Worm (Caenorhabditis elegans) whole organism, L2 larva: ENCODE measurements around the gene E04D5.5.

Experiments used
- C34F6.9 ChIP-seq: fragments of 150-350 bp; optimal IDR thresholded peaks from 2 replicates; lab custom pipeline; 2014; ENCODE audit warnings: missing biosample characterization, missing genetic modification characterization
- F13H6.1 ChIP-seq: sonication (generic microtip); optimal IDR thresholded peaks from 2 replicates; lab custom pipeline; 2016; ENCODE audit warnings: missing genetic modification characterization, missing compliant biosample characterization
- R02D3.7 ChIP-seq: fragments of 150-350 bp; optimal IDR thresholded peaks from 2 replicates; lab custom pipeline; 2014; ENCODE audit warnings: missing biosample characterization, missing genetic modification characterization
- Y55F3AM.14 ChIP-seq: fragments of 200-800 bp; sonication (Bioruptor generic); optimal IDR thresholded peaks from 2 replicates; lab custom pipeline; 2018; ENCODE audit warnings: mild to moderate bottlenecking, missing genetic modification characterization, missing compliant biosample characterization
- ZK546.5 ChIP-seq: sonication (generic microtip); optimal IDR thresholded peaks from 2 replicates; lab custom pipeline; 2017; ENCODE audit warnings: missing biosample characterization, missing genetic modification characterization
- aly-2 ChIP-seq: fragments of 150-350 bp; optimal IDR thresholded peaks from 2 replicates; lab custom pipeline; 2014; ENCODE audit warnings: missing biosample characterization, missing genetic modification characterization
- blmp-1 ChIP-seq: sonication (generic microtip); optimal IDR thresholded peaks from 2 replicates; lab custom pipeline; 2017; ENCODE audit warnings: missing genetic modification characterization, mild to moderate bottlenecking, missing compliant biosample characterization, antibody characterized with exemption, moderate library complexity; ENCODE audit not compliant: insufficient read depth
- ceh-16 ChIP-seq: fragments of 150-350 bp; optimal IDR thresholded peaks from 2 replicates; lab custom pipeline; 2014; ENCODE audit warnings: missing biosample characterization, missing genetic modification characterization
- dmd-4 ChIP-seq: sonication (generic microtip); optimal IDR thresholded peaks from 2 replicates; lab custom pipeline; 2017; ENCODE audit warnings: missing biosample characterization, missing genetic modification characterization
- egl-27 ChIP-seq: sonication (generic microtip); optimal IDR thresholded peaks from 3 replicates; lab custom pipeline; 2017; ENCODE audit warnings: missing biosample characterization, missing genetic modification reagents, missing genetic modification characterization
- fos-1 ChIP-seq: fragments of 150-350 bp; optimal IDR thresholded peaks from 2 replicates; lab custom pipeline; 2014; ENCODE audit warnings: missing biosample characterization, missing genetic modification characterization
- gmeb-1 ChIP-seq: fragments of 150-350 bp; optimal IDR thresholded peaks from 2 replicates; lab custom pipeline; 2014; ENCODE audit warnings: missing biosample characterization, missing genetic modification characterization
- lin-11 ChIP-seq: fragments of 150-350 bp; sonication (generic microtip); optimal IDR thresholded peaks from 2 replicates; lab custom pipeline; 2014; ENCODE audit warnings: missing biosample characterization, missing genetic modification characterization, inconsistent platforms, mixed read lengths
- lin-13 ChIP-seq: fragments of 150-350 bp; optimal IDR thresholded peaks from 2 replicates; lab custom pipeline; 2014; ENCODE audit warnings: missing biosample characterization, missing genetic modification reagents, missing genetic modification characterization
- lin-39 ChIP-seq: fragments of 150-350 bp; optimal IDR thresholded peaks from 2 replicates; lab custom pipeline; 2014; ENCODE audit warnings: missing biosample characterization, missing genetic modification reagents, missing genetic modification characterization
- lsy-2 ChIP-seq, 2 experiments: fragments of 150-350 bp in 1 of 2; sonication (generic microtip) in 1 of 2; optimal IDR thresholded peaks; 2 replicates each; lab custom pipeline; 2014 to 2017; ENCODE audit warnings: missing biosample characterization in 2 of 2, missing genetic modification characterization in 2 of 2
- mbf-1 ChIP-seq: sonication (generic microtip); optimal IDR thresholded peaks from 2 replicates; lab custom pipeline; 2017; ENCODE audit warnings: missing biosample characterization, missing genetic modification characterization
- nhr-11 ChIP-seq: fragments of 150-350 bp; optimal IDR thresholded peaks from 2 replicates; lab custom pipeline; 2014; ENCODE audit warnings: missing biosample characterization, missing genetic modification characterization
- nhr-23 ChIP-seq: fragments of 150-350 bp; optimal IDR thresholded peaks from 2 replicates; lab custom pipeline; 2014; ENCODE audit warnings: missing biosample characterization, missing genetic modification reagents, missing genetic modification characterization
- nhr-6 ChIP-seq: fragments of 150-350 bp; optimal IDR thresholded peaks from 2 replicates; lab custom pipeline; 2014; ENCODE audit warnings: missing biosample characterization, missing genetic modification characterization
- peb-1 ChIP-seq: fragments of 150-350 bp; optimal IDR thresholded peaks from 2 replicates; lab custom pipeline; 2014; ENCODE audit warnings: missing biosample characterization, missing genetic modification characterization
- skn-1 ChIP-seq: sonication (generic microtip); optimal IDR thresholded peaks from 2 replicates; lab custom pipeline; 2017; ENCODE audit warnings: missing biosample characterization, missing genetic modification characterization
- sma-3 ChIP-seq: sonication (generic microtip); optimal IDR thresholded peaks from 2 replicates; lab custom pipeline; 2016; ENCODE audit warnings: missing genetic modification reagents, missing genetic modification characterization, missing compliant biosample characterization
- sma-9 ChIP-seq, 2 experiments: fragments of 150-350 bp in 1 of 2; sonication (generic microtip) in 1 of 2; optimal IDR thresholded peaks; 2 replicates each; lab custom pipeline; 2014 to 2016; ENCODE audit warnings: missing genetic modification characterization in 2 of 2, mild to moderate bottlenecking in 1 of 2, missing biosample characterization in 1 of 2, missing compliant biosample characterization in 1 of 2, missing genetic modification reagents in 1 of 2, moderate library complexity in 1 of 2
- snpc-4 ChIP-seq: fragments of 150-350 bp; optimal IDR thresholded peaks from 2 replicates; lab custom pipeline; 2014; ENCODE audit warnings: missing biosample characterization, missing genetic modification characterization
- unc-39 ChIP-seq: fragments of 150-350 bp; optimal IDR thresholded peaks from 2 replicates; lab custom pipeline; 2014; ENCODE audit warnings: missing biosample characterization, missing genetic modification characterization
- unc-55 ChIP-seq: fragments of 150-350 bp; sonication (generic microtip); optimal IDR thresholded peaks from 3 replicates; lab custom pipeline; 2014; ENCODE audit warnings: missing biosample characterization, missing genetic modification reagents, missing genetic modification characterization
- ztf-1 ChIP-seq: fragments of 200-800 bp; sonication (Bioruptor generic); conservative IDR thresholded peaks from 2 replicates; pipeline ENCODE4 v1.3.6; 2022; ENCODE audit warnings: missing genetic modification characterization, missing compliant biosample characterization

Gene E04D5.5

ce11 chrII:10395303-10395757 lies 15.8 kb upstream of the E04D5.5 start, which contains the start of gene T09F3.4 (continued):
- TF ChIP-seq lin-11 (tag; lab: Kevin White, UChicago): no peak
- no peak for TF ChIP-seq unc-39
- no peak for TF ChIP-seq peb-1 (tag; lab: Kevin White, UChicago)
- no peak for TF ChIP-seq skn-1 (tag; lab: Kevin White, UChicago)

DNA sequence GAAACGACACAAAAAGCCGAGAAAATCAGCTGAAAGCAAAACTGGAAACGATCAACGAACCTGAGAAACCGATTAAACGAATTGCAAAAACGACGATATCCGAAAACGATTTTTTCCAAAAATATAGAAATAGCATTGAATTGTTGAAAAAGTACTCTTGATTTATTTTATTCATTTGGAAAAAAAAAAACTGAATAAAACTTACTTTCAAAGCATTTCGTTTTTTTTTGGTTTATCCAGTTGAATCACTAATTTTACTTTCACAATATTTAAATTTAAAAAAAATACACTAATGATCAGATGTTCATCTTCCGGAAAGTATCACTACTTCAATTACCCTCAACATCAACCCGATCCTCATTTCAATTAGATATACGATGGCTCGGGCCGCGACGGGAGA lies 14.5 kb upstream of the E04D5.5 start, which contains the start of gene T09F3.5:
TSS of gene T09F3.5 (plus strand) at position 301 of the 400 bp plus-strand sequence.
- TF ChIP-seq snpc-4 (tag; lab: Kevin White, UChicago) (no peak), blmp-1 (no peak), ztf-1 (no peak), nhr-6 (no peak)
- TF ChIP-seq, all 48 proteins: peak for 0

- TF ChIP-seq fos-1 (tag; lab: Kevin White, UChicago) (peak; percentile 81), gmeb-1 (tag; lab: Kevin White, UChicago) (peak; percentile 19), sma-9 (GFP tag; optimal IDR thresholded peaks at IDR 0.05; lab: Kevin White, UChicago) (peak; percentile 53), sma-9 (tag; optimal IDR thresholded peaks at IDR 0.05; lab: Kevin White, UChicago) (no peak), F13H6.1 (tag; lab: Kevin White, UChicago) (no peak)
- TF ChIP-seq, all 48 proteins: peak for 3
Measured at ce11 chrII:10402991-10403390, 8.1 kb upstream of the E04D5.5 start.

DNA sequence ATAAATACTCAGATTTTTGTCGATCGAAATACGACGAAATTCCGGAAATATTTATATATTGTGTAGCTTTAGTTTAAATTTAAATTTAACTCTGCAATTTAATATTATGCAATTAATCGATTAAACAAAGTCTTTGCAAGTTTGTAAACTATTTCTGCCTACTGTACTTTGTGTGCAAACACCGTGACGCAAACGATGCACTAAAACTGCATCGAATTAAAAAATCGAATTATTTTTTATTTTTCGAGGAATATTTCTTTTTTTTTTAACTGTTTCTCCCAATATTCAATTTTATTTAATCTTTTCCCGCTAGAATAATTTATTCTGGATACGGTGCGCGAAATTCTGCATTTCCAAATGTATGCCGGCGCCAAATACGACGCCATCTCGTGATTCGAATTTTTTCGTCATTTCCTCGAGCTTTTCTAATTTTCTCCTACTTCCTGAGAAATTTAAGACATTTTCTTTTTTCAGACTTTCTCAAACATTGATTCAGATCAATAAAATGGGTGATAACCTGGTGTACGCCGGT lies 5.3 kb downstream of the E04D5.5 start, which contains the start of gene eif-2A:
TSS of gene eif-2A (plus strand) at position 469 of the 532 bp plus-strand sequence.
- TF ChIP-seq gmeb-1 (tag; lab: Kevin White, UChicago) (peak; percentile 20), lsy-2 (tag; optimal IDR thresholded peaks at IDR 0.05; lab: Kevin White, UChicago) (peak; percentile 28 to 93), lin-13 (GFP tag; lab: Kevin White, UChicago) (peak; percentile 16), unc-55 (GFP tag; lab: Kevin White, UChicago) (peak; percentile 27), C34F6.9 (tag; lab: Kevin White, UChicago) (peak; percentile 16), dmd-4 (no peak)
- TF ChIP-seq, all 48 proteins: peak for 5

- TF ChIP-seq F13H6.1 (tag; lab: Kevin White, UChicago): no peak
- TF ChIP-seq sma-3 (GFP tag; lab: Kevin White, UChicago): no peak
- TF ChIP-seq C34F6.9 (tag; lab: Kevin White, UChicago): no peak
- no peak for TF ChIP-seq egl-27 (tag; lab: Kevin White, UChicago)
- TF ChIP-seq mbf-1 (tag; lab: Kevin White, UChicago): no peak
- TF ChIP-seq Y55F3AM.14: no peak
- TF ChIP-seq ztf-1: no peak
- TF ChIP-seq ZK546.5 (tag; lab: Kevin White, UChicago): no peak
- TF ChIP-seq lsy-2 (tag; optimal IDR thresholded peaks at IDR 0.05; lab: Kevin White, UChicago): no peak
- no peak for TF ChIP-seq peb-1 (tag; lab: Kevin White, UChicago)
- TF ChIP-seq R02D3.7 (tag; lab: Kevin White, UChicago): no peak
- no peak for TF ChIP-seq nhr-23 (tag; lab: Kevin White, UChicago)
- TF ChIP-seq, all 48 proteins: peak for 0
Measured at ce11 chrII:10421941-10422340, 10.9 kb downstream of the E04D5.5 start, which contains the start of gene frpr-21. Gene frpr-21 (minus strand): TSS chrII:10422041.

ce11 chrII:10435836-10436235 lies 24.7 kb downstream of the E04D5.5 start, which contains the start of gene cut-4:
Gene cut-4 (plus strand): TSS chrII:10436136.
- no peak for TF ChIP-seq sma-3 (GFP tag; lab: Kevin White, UChicago)

ce11 chrII:10437840-10438239 lies 26.8 kb downstream of the E04D5.5 start:
- TF ChIP-seq lin-39 (tag; lab: Kevin White, UChicago) (no peak), egl-27 (tag; lab: Kevin White, UChicago) (no peak), mbf-1 (tag; lab: Kevin White, UChicago) (no peak), ceh-16 (no peak), blmp-1 (no peak), nhr-11 (no peak), snpc-4 (tag; lab: Kevin White, UChicago) (no peak), aly-2 (tag; lab: Kevin White, UChicago) (no peak), ztf-1 (no peak), skn-1 (tag; lab: Kevin White, UChicago) (no peak), lin-11 (tag; lab: Kevin White, UChicago) (no peak)
